Worm (Caenorhabditis elegans): Measurements from ENCODE around the gene F18A11.3.
"Not testable (repeated sequence)": the region's sequence is repeated elsewhere in the genome, so short reads cannot be mapped to it uniquely, and the experiment has no call there.

ce11 chrII:13043433-13044054, 6.9 kb upstream of the F18A11.3 start, which contains the start of gene puf-6:
- TF ChIP-seq flt-1 (GFP tag; IDR thresholded peaks at IDR 0.05); ref-1 (GFP tag; conservative IDR thresholded peaks at IDR 0.05): not testable (repeated sequence)

All from whole organism, midembryonic.